Worm (Caenorhabditis elegans) whole organism, L4 larva: ENCODE results near the gene tba-8.

Source experiments
- F49E8.2 ChIP-seq: sonication (generic microtip); optimal IDR thresholded peaks from 2 replicates; lab custom pipeline; 2016; ENCODE audit warnings: missing compliant biosample characterization, mild to moderate bottlenecking, missing genetic modification characterization, borderline replicate concordance
- T26A8.4 ChIP-seq: fragments of 200-800 bp; sonication (Bioruptor generic); IDR thresholded peaks from 2 replicates; pipeline ENCODE4 v1.3.6; 2022; ENCODE audit warnings: missing genetic modification characterization, missing compliant biosample characterization
- Y105C5A.15 ChIP-seq: fragments of 200-800 bp; sonication (Bioruptor generic); IDR thresholded peaks from 2 replicates; pipeline ENCODE4 v1.3.6; 2022; ENCODE audit warnings: missing genetic modification characterization, missing compliant biosample characterization
- Y48G9A.11 ChIP-seq: fragments of 200-800 bp; sonication (Bioruptor generic); IDR thresholded peaks from 2 replicates; pipeline ENCODE4 v1.3.6; 2022; ENCODE audit warnings: missing genetic modification reagents, missing genetic modification characterization, missing compliant biosample characterization
- ZK337.2 ChIP-seq: fragments of 200-800 bp; sonication (Bioruptor generic); IDR thresholded peaks from 2 replicates; pipeline ENCODE4 v1.3.6; 2022; ENCODE audit warnings: missing genetic modification reagents, missing genetic modification characterization, missing compliant biosample characterization
- aha-1 ChIP-seq: fragments of 150-350 bp; peaks from one replicate; lab custom pipeline; 2014; ENCODE audit warnings: missing biosample characterization, missing genetic modification characterization
- ama-1 ChIP-seq: fragments of 150-350 bp; optimal IDR thresholded peaks from 2 replicates; lab custom pipeline; 2014; ENCODE audit warnings: inconsistent platforms, mixed read lengths
- ceh-82 ChIP-seq: sonication (generic microtip); optimal IDR thresholded peaks from 2 replicates; lab custom pipeline; 2017; ENCODE audit warnings: missing biosample characterization, missing genetic modification characterization
- ctbp-1 ChIP-seq: fragments of 200-800 bp; sonication (Bioruptor generic); IDR thresholded peaks from 2 replicates; pipeline ENCODE4 v1.3.6; 2022; ENCODE audit warnings: missing genetic modification reagents, missing genetic modification characterization, missing compliant biosample characterization
- daf-16 ChIP-seq, 3 experiments: sonication (generic microtip); optimal IDR thresholded peaks; 2 replicates each; lab custom pipeline; 2016 to 2017; ENCODE audit warnings: missing genetic modification characterization in 3 of 3, missing genetic modification reagents in 3 of 3, mild to moderate bottlenecking in 2 of 3, missing compliant biosample characterization in 2 of 3, missing biosample characterization in 1 of 3, moderate library complexity in 1 of 3
- daf-8 ChIP-seq: fragments of 200-800 bp; sonication (Bioruptor generic); IDR thresholded peaks from 2 replicates; pipeline ENCODE4 v1.3.6; 2022; ENCODE audit warnings: missing genetic modification characterization, missing compliant biosample characterization
- dmd-6 ChIP-seq: fragments of 200-800 bp; sonication (Bioruptor generic); IDR thresholded peaks from 2 replicates; pipeline ENCODE4 v1.3.6; 2022; ENCODE audit warnings: missing genetic modification reagents, missing genetic modification characterization, missing compliant biosample characterization
- dmd-8 ChIP-seq: fragments of 200-800 bp; sonication (Bioruptor generic); IDR thresholded peaks from 2 replicates; pipeline ENCODE4 v1.3.6; 2022; ENCODE audit warnings: missing genetic modification characterization, missing compliant biosample characterization
- dpl-1 ChIP-seq: fragments of 150-350 bp; optimal IDR thresholded peaks from 2 replicates; lab custom pipeline; 2014; ENCODE audit warnings: missing biosample characterization, missing genetic modification reagents, missing genetic modification characterization
- dve-1 ChIP-seq: sonication (generic microtip); optimal IDR thresholded peaks from 2 replicates; lab custom pipeline; 2017; ENCODE audit warnings: antibody characterized with exemption, mild to moderate bottlenecking, missing genetic modification characterization, missing compliant biosample characterization; ENCODE audit not compliant: insufficient read depth
- hlh-11 ChIP-seq: fragments of 200-800 bp; sonication (Bioruptor generic); optimal IDR thresholded peaks from 2 replicates; lab custom pipeline; 2018; ENCODE audit warnings: mild to moderate bottlenecking, missing genetic modification characterization, missing compliant biosample characterization
- jun-1 ChIP-seq: fragments of 150-350 bp; optimal IDR thresholded peaks from 2 replicates; lab custom pipeline; 2014; ENCODE audit warnings: missing biosample characterization, missing genetic modification reagents, missing genetic modification characterization
- lin-39 ChIP-seq: fragments of 150-350 bp; optimal IDR thresholded peaks from 2 replicates; lab custom pipeline; 2014; ENCODE audit warnings: missing biosample characterization, missing genetic modification reagents, missing genetic modification characterization
- lir-3 ChIP-seq: sonication (generic microtip); optimal IDR thresholded peaks from 2 replicates; lab custom pipeline; 2016; ENCODE audit warnings: mild to moderate bottlenecking, missing genetic modification characterization, missing compliant biosample characterization
- mdt-29 ChIP-seq: fragments of 200-800 bp; sonication (Bioruptor generic); IDR thresholded peaks from 2 replicates; pipeline ENCODE4 v1.3.6; 2022; ENCODE audit warnings: missing genetic modification reagents, missing genetic modification characterization, missing compliant biosample characterization
- mxl-3 ChIP-seq: fragments of 200-800 bp; sonication (Bioruptor generic); optimal IDR thresholded peaks from 2 replicates; lab custom pipeline; 2018; ENCODE audit warnings: mild to moderate bottlenecking, missing genetic modification characterization, missing compliant biosample characterization
- nhr-10 ChIP-seq: fragments of 150-350 bp; optimal IDR thresholded peaks from 2 replicates; lab custom pipeline; 2014; ENCODE audit warnings: missing biosample characterization, missing genetic modification characterization
- nhr-11 ChIP-seq: fragments of 150-350 bp; optimal IDR thresholded peaks from 2 replicates; lab custom pipeline; 2014; ENCODE audit warnings: missing biosample characterization, missing genetic modification characterization
- nhr-111 ChIP-seq: fragments of 200-800 bp; sonication (Bioruptor generic); optimal IDR thresholded peaks from 2 replicates; lab custom pipeline; 2018; ENCODE audit warnings: mild to moderate bottlenecking, missing genetic modification characterization, missing compliant biosample characterization
- nhr-237 ChIP-seq: sonication (generic microtip); optimal IDR thresholded peaks from 2 replicates; lab custom pipeline; 2017; ENCODE audit warnings: missing biosample characterization, missing genetic modification characterization
- nhr-28 ChIP-seq: fragments of 150-350 bp; optimal IDR thresholded peaks from 2 replicates; lab custom pipeline; 2014; ENCODE audit warnings: missing biosample characterization, missing genetic modification characterization
- nhr-41 ChIP-seq: fragments of 200-800 bp; sonication (Bioruptor generic); IDR thresholded peaks from 2 replicates; pipeline ENCODE4 v1.3.6; 2022; ENCODE audit warnings: missing genetic modification reagents, missing genetic modification characterization, missing compliant biosample characterization
- nhr-6 ChIP-seq: fragments of 150-350 bp; optimal IDR thresholded peaks from 2 replicates; lab custom pipeline; 2014; ENCODE audit warnings: missing biosample characterization, missing genetic modification characterization
- pha-4 ChIP-seq, 2 experiments: fragments of 150-350 bp in 1 of 2; fragments of 200-800 bp in 1 of 2; sonication (Bioruptor generic) in 1 of 2; IDR thresholded peaks in 1 of 2; optimal IDR thresholded peaks in 1 of 2; 2 replicates each; pipeline versions ENCODE4 v1.3.6 to Lab custom; 2014 to 2022; ENCODE audit warnings: missing genetic modification characterization in 2 of 2, missing genetic modification reagents in 2 of 2, missing biosample characterization in 1 of 2, missing compliant biosample characterization in 1 of 2
- pqm-1 ChIP-seq: sonication (generic microtip); optimal IDR thresholded peaks from 2 replicates; lab custom pipeline; 2017; ENCODE audit warnings: missing biosample characterization, missing genetic modification characterization
- sdz-12 ChIP-seq: fragments of 200-800 bp; sonication (Bioruptor generic); optimal IDR thresholded peaks from 2 replicates; lab custom pipeline; 2018; ENCODE audit warnings: mild to moderate bottlenecking, missing genetic modification characterization, missing compliant biosample characterization
- spr-3 ChIP-seq: fragments of 200-800 bp; sonication (Bioruptor generic); optimal IDR thresholded peaks from 2 replicates; lab custom pipeline; 2018; ENCODE audit warnings: mild to moderate bottlenecking, missing genetic modification characterization, missing compliant biosample characterization
- tra-1 ChIP-seq: fragments of 200-800 bp; sonication (Bioruptor generic); IDR thresholded peaks from 2 replicates; pipeline ENCODE4 v1.3.6; 2022; ENCODE audit warnings: missing genetic modification reagents, missing genetic modification characterization, missing compliant biosample characterization
- unc-39 ChIP-seq: sonication (generic microtip); optimal IDR thresholded peaks from 2 replicates; lab custom pipeline; 2017; ENCODE audit warnings: missing biosample characterization, missing genetic modification characterization
- unc-62 ChIP-seq, 3 experiments: fragments of 150-350 bp in 1 of 3; sonication (generic microtip); optimal IDR thresholded peaks in 2 of 3; peaks in 1 of 3; 1 replicate in 1 of 3; 2 replicates in 2 of 3; lab custom pipeline; 2014 to 2017; ENCODE audit warnings: missing biosample characterization in 3 of 3, missing genetic modification characterization in 3 of 3, missing genetic modification reagents in 3 of 3, missing genotype in 1 of 3
- ztf-11 ChIP-seq: fragments of 150-350 bp; optimal IDR thresholded peaks from 2 replicates; lab custom pipeline; 2014; ENCODE audit warnings: missing biosample characterization, missing genetic modification characterization

tba-8 gene

ce11 chrX:9452483-9453198, 5.5 kb downstream of the tba-8 start, which contains the start of gene ZK899.3:
TSS of gene ZK899.3 (plus strand) at chrX:9453148.
- TF ChIP-seq pha-4 (GFP tag; IDR thresholded peaks at IDR 0.05; lab: Robert Waterston, UW) = no peak
- TF ChIP-seq pha-4 (tag; optimal IDR thresholded peaks at IDR 0.05; lab: Kevin White, UChicago) = no peak
- TF ChIP-seq nhr-11 (tag; lab: Kevin White, UChicago) = no peak
- no peak for TF ChIP-seq nhr-111 (GFP tag; lab: Kevin White, UChicago)
- peak; percentile 9 for TF ChIP-seq nhr-28 (tag; lab: Kevin White, UChicago)
- TF ChIP-seq dmd-6 (GFP tag; lab: Robert Waterston, UW) = peak; percentile 22; the same call in 1 of the 2 replicates
- TF ChIP-seq sdz-12 (GFP tag; lab: Kevin White, UChicago) = no peak
- TF ChIP-seq unc-39 (tag; lab: Kevin White, UChicago) = no peak
- no peak for TF ChIP-seq nhr-237
- no peak for TF ChIP-seq lir-3
- no peak for TF ChIP-seq ztf-11 (tag; lab: Kevin White, UChicago)
- no peak for TF ChIP-seq T26A8.4 (GFP tag; lab: Robert Waterston, UW)
- TF ChIP-seq tra-1 (GFP tag; lab: Robert Waterston, UW) = no peak
- TF ChIP-seq dmd-8 (GFP tag; lab: Robert Waterston, UW) = no peak
- TF ChIP-seq ceh-82 (tag; lab: Kevin White, UChicago) = no peak
- TF ChIP-seq ama-1 (lab: Kevin White, UChicago) = no peak
- no peak for TF ChIP-seq mxl-3 (GFP tag; lab: Kevin White, UChicago)
- TF ChIP-seq hlh-11 (tag; lab: Kevin White, UChicago) = no peak
- no peak for TF ChIP-seq Y48G9A.11 (GFP tag; lab: Robert Waterston, UW)
- TF ChIP-seq unc-62 (GFP tag; optimal IDR thresholded peaks at IDR 0.05 in 1 of 2; lab: Kevin White, UChicago) = peak in 1 of 2 experiments; percentile 2
- no peak for TF ChIP-seq unc-62 (tag; optimal IDR thresholded peaks at IDR 0.05; lab: Kevin White, UChicago)
- TF ChIP-seq mdt-29 (GFP tag; lab: Robert Waterston, UW) = no peak
- no peak for TF ChIP-seq spr-3 (GFP tag; lab: Kevin White, UChicago)
- no peak for TF ChIP-seq dpl-1 (GFP tag; lab: Kevin White, UChicago)
- no peak for TF ChIP-seq F49E8.2 (tag; lab: Kevin White, UChicago)
- TF ChIP-seq pqm-1 = peak; percentile 50
- TF ChIP-seq ctbp-1 (GFP tag; lab: Robert Waterston, UW) = no peak
- no peak for TF ChIP-seq lin-39 (tag; lab: Kevin White, UChicago)
- TF ChIP-seq nhr-41 = no peak
- TF ChIP-seq nhr-10 (tag; lab: Kevin White, UChicago) = no peak

ce11 chrX:9451944-9452453, 6.1 kb downstream of the tba-8 start, which contains the start of gene ZK899.2:
TSS of gene ZK899.2 (minus strand) at chrX:9451994.
- TF ChIP-seq pha-4 (GFP tag; IDR thresholded peaks at IDR 0.05; lab: Robert Waterston, UW) = no peak
- peak; percentile 53 for TF ChIP-seq pha-4 (tag; optimal IDR thresholded peaks at IDR 0.05; lab: Kevin White, UChicago)
- no peak for TF ChIP-seq daf-8
- no peak for TF ChIP-seq tra-1 (GFP tag; lab: Robert Waterston, UW)
- TF ChIP-seq jun-1 (tag; lab: Kevin White, UChicago) = no peak
- no peak for TF ChIP-seq daf-16 (GFP tag; optimal IDR thresholded peaks at IDR 0.05; lab: Kevin White, UChicago)
- TF ChIP-seq daf-16 (tag; optimal IDR thresholded peaks at IDR 0.05; lab: Kevin White, UChicago) = peak; percentile 88
- peak; percentile 52 for TF ChIP-seq nhr-6 (tag; lab: Kevin White, UChicago)
- peak; percentile 24 for TF ChIP-seq dve-1 (tag; lab: Kevin White, UChicago)

DNA sequence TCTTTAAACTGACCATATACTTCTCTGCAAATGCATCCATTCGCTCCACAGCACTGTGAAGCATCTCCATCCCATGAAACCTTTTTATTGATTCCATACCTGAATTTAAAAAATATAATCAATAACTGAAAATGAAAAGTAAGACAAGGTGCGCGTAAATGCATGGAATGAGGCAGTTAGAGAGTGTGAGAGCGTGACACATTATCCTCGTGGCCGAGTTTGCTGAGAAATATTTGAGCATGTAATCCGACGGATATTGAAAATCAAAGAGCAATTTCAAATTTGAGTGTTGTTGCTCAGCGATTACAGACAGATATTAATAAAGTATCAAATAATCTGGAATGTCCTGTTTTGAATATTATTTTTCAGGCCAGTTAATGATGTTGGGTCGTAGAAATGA, 8.8 kb downstream of the tba-8 start, which contains the start of gene ZK899.7:
Gene ZK899.7 (minus strand): TSS at position 101 of the 400 bp plus-strand sequence.
- no peak for TF ChIP-seq ZK337.2 (GFP tag; lab: Robert Waterston, UW)
- TF ChIP-seq aha-1 (tag; lab: Kevin White, UChicago) = peak; percentile 38
- TF ChIP-seq Y105C5A.15 = no peak
